Fruit fly (Drosophila melanogaster) whole organism, wandering third instar larva: ENCODE data around the gene CG42714.

Experiments
- CG32264 ChIP-seq: fragments of 200-800 bp; sonication (Bioruptor generic); optimal IDR thresholded peaks from 2 replicates; lab custom pipeline; 2016; ENCODE audit warnings: missing biosample characterization, missing genetic modification characterization
- CG9705 ChIP-seq: fragments of 200-800 bp; sonication (Bioruptor generic); optimal IDR thresholded peaks from 2 replicates; lab custom pipeline; 2018; ENCODE audit warnings: missing biosample characterization, mild to moderate bottlenecking, missing genetic modification characterization
- CrebA ChIP-seq: fragments of 200-800 bp; sonication (Bioruptor generic); optimal IDR thresholded peaks from 2 replicates; lab custom pipeline; 2016; ENCODE audit warnings: missing biosample characterization, mild to moderate bottlenecking, missing genetic modification characterization, borderline replicate concordance
- Dfd ChIP-seq: fragments of >200 bp; optimal IDR thresholded peaks from 2 replicates; lab custom pipeline; 2017; ENCODE audit warnings: missing biosample characterization, missing genetic modification characterization
- Dif ChIP-seq: fragments of 200-275, 200-300 bp; sonication (Bioruptor generic); optimal IDR thresholded peaks from 2 replicates; lab custom pipeline; 2018; ENCODE audit warnings: missing biosample characterization, missing genetic modification characterization; ENCODE audit not compliant: partially characterized antibody
- GATAd ChIP-seq: sonication (Bioruptor generic); optimal IDR thresholded peaks from 2 replicates; lab custom pipeline; 2016; ENCODE audit warnings: missing biosample characterization, missing genetic modification characterization
- HLH106 ChIP-seq: fragments of 200-800 bp; optimal IDR thresholded peaks from 3 replicates; lab custom pipeline; 2019; ENCODE audit warnings: missing biosample characterization, mild to moderate bottlenecking, missing genetic modification characterization, moderate library complexity
- Hr78 ChIP-seq: fragments of >200 bp; optimal IDR thresholded peaks from 2 replicates; lab custom pipeline; 2017; ENCODE audit warnings: missing biosample characterization, missing genetic modification characterization
- Hr83 ChIP-seq: fragments of 200-300 bp; sonication (Bioruptor generic); optimal IDR thresholded peaks from 2 replicates; lab custom pipeline; 2016; ENCODE audit warnings: missing biosample characterization, mild to moderate bottlenecking, missing genetic modification characterization, moderate library complexity; ENCODE audit not compliant: poor library complexity, severe bottlenecking
- Jra ChIP-seq: sonication (Bioruptor generic); optimal IDR thresholded peaks from 2 replicates; lab custom pipeline; 2016; ENCODE audit warnings: missing biosample characterization, missing genetic modification characterization
- Mio ChIP-seq: sonication (Bioruptor generic); optimal IDR thresholded peaks from 2 replicates; lab custom pipeline; 2016; ENCODE audit warnings: missing biosample characterization, missing genetic modification characterization
- Myc ChIP-seq: fragments of >200 bp; optimal IDR thresholded peaks from 2 replicates; lab custom pipeline; 2017
- N ChIP-seq: fragments of >200 bp; optimal IDR thresholded peaks from 2 replicates; lab custom pipeline; 2018; ENCODE audit warnings: missing biosample characterization, missing external identifiers, missing genetic modification characterization
- OdsH ChIP-seq: fragments of 200-800 bp; sonication (Bioruptor generic); optimal IDR thresholded peaks from 2 replicates; lab custom pipeline; 2016; ENCODE audit warnings: missing biosample characterization, mild to moderate bottlenecking, missing genetic modification characterization
- Rel ChIP-seq, 2 experiments: fragments of 200-800 bp; sonication (Bioruptor generic) in 1 of 2; optimal IDR thresholded peaks; 2 replicates in 1 of 2; 3 replicates in 1 of 2; lab custom pipeline; 2016 to 2019; ENCODE audit warnings: mild to moderate bottlenecking in 2 of 2, missing biosample characterization in 2 of 2, missing genetic modification characterization in 2 of 2, moderate library complexity in 1 of 2
- Sp1 ChIP-seq: fragments of 200-800 bp; sonication (Bioruptor generic); optimal IDR thresholded peaks from 3 replicates; lab custom pipeline; 2019; ENCODE audit warnings: missing biosample characterization, mild to moderate bottlenecking, missing genetic modification characterization, moderate library complexity
- br ChIP-seq: fragments of 200-800 bp; sonication (Bioruptor generic); optimal IDR thresholded peaks from 2 replicates; lab custom pipeline; 2016; ENCODE audit warnings: missing biosample characterization, missing genetic modification characterization
- brk ChIP-seq: fragments of 200-800 bp; sonication (Bioruptor generic); optimal IDR thresholded peaks from 2 replicates; lab custom pipeline; 2016; ENCODE audit warnings: missing biosample characterization, mild to moderate bottlenecking, missing genetic modification characterization
- dmrt93B ChIP-seq: fragments of 200-800 bp; sonication (Bioruptor generic); optimal IDR thresholded peaks from 2 replicates; lab custom pipeline; 2018; ENCODE audit warnings: missing biosample characterization, mild to moderate bottlenecking, missing genetic modification characterization
- dsf ChIP-seq: sonication (Bioruptor generic); optimal IDR thresholded peaks from 2 replicates; lab custom pipeline; 2016; ENCODE audit warnings: missing biosample characterization, missing genetic modification characterization, borderline replicate concordance
- ey ChIP-seq: fragments of 200-800 bp; sonication (Bioruptor generic); optimal IDR thresholded peaks from 2 replicates; lab custom pipeline; 2016; ENCODE audit warnings: missing biosample characterization, missing genetic modification characterization
- foxo ChIP-seq, 2 experiments: fragments of 200-800 bp; sonication (Bioruptor generic); optimal IDR thresholded peaks; 2 replicates in 1 of 2; 3 replicates in 1 of 2; lab custom pipeline; 2016 to 2017; ENCODE audit warnings: missing biosample characterization in 2 of 2, missing genetic modification characterization in 2 of 2
- fru ChIP-seq: fragments of 200-800 bp; sonication (Bioruptor generic); optimal IDR thresholded peaks from 3 replicates; lab custom pipeline; 2016; ENCODE audit warnings: missing biosample characterization, mild to moderate bottlenecking, missing genetic modification characterization
- h ChIP-seq: fragments of 200-800 bp; sonication (Bioruptor generic); optimal IDR thresholded peaks from 3 replicates; lab custom pipeline; 2016; ENCODE audit warnings: missing biosample characterization, mild to moderate bottlenecking, missing genetic modification characterization
- jim ChIP-seq: fragments of 175-275, 200-325 bp; sonication (Bioruptor generic); optimal IDR thresholded peaks from 2 replicates; lab custom pipeline; 2016; ENCODE audit warnings: missing biosample characterization, mild to moderate bottlenecking, missing genetic modification characterization
- lola ChIP-seq: fragments of >200 bp; optimal IDR thresholded peaks from 2 replicates; lab custom pipeline; 2017; ENCODE audit warnings: missing biosample characterization, missing genetic modification characterization
- pan ChIP-seq: fragments of >200 bp; optimal IDR thresholded peaks from 2 replicates; lab custom pipeline; 2017
- psq ChIP-seq: fragments of 200-800 bp; sonication (Bioruptor generic); optimal IDR thresholded peaks from 3 replicates; lab custom pipeline; 2017; ENCODE audit warnings: missing biosample characterization, mild to moderate bottlenecking, missing genetic modification characterization, moderate library complexity
- rgr ChIP-seq: fragments of 200-800 bp; sonication (Bioruptor generic); optimal IDR thresholded peaks from 3 replicates; lab custom pipeline; 2016; ENCODE audit warnings: missing biosample characterization, mild to moderate bottlenecking, missing genetic modification characterization
- sv ChIP-seq: fragments of 200-800 bp; sonication (Bioruptor generic); optimal IDR thresholded peaks from 3 replicates; lab custom pipeline; 2016; ENCODE audit warnings: missing biosample characterization, missing genetic modification characterization
- tai ChIP-seq: sonication (Bioruptor generic); optimal IDR thresholded peaks from 2 replicates; lab custom pipeline; 2016; ENCODE audit warnings: missing biosample characterization, missing genetic modification characterization
- usp ChIP-seq: fragments of >200 bp; optimal IDR thresholded peaks from 2 replicates; lab custom pipeline; 2017; ENCODE audit warnings: missing biosample characterization, missing genetic modification characterization
- woc ChIP-seq: sonication (Bioruptor generic); optimal IDR thresholded peaks from 2 replicates; lab custom pipeline; 2016; ENCODE audit warnings: missing biosample characterization, mild to moderate bottlenecking, missing genetic modification characterization

The CG42714 gene

DNA sequence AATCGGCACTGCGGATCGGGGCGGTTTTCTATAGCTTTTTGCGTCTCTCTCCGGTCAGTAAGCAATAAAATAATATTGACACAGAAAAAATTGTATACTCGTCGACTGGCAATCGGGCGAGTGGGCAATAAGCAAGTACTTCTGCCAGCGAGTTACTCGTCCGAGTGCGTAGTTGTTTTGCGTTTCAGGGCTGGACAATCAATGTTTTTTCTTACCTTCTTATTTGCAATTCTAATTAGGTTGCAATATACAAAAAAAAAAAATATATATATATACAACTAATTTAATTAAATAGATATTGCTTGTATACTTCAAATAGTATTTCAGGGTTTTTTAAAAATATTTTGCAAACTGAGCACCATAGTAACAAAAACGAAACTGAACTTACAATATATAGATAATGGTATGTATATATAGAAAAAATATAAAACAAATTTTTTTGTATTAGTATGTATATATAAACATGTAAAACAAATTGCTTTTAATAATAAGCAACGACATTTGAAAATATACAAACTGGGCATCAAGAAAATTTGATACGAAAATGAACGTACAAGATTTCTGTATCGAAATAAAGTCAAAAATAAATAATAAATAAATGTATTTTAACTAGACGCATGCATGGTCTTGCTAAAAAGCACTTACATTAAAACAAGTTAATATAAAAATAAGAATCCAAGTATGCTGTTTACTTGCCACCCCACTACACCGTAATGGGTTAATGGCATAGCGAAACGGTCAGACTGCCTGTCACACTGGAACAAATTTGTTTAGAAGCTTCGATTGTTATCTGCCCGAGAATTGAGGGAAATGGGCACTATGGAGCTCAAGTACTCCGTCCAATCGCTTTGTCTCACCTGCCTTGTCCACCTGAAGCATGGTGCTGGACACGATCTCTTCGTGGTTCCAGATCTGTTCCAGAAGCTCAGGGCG, 44.6 kb downstream of the CG42714 start, which contains the start of the genes D19A and CG7386 (continued):
- TF ChIP-seq psq (GFP tag; lab: Kevin White, UChicago) (peak; percentile 55), woc (GFP tag; lab: Kevin White, UChicago) (peak; percentile 79), usp (GFP tag; lab: Kevin White, UChicago) (no peak), Myc (lab: Kevin White, UChicago) (peak; percentile 30), fru (GFP tag; lab: Kevin White, UChicago) (peak; percentile 24), rgr (GFP tag; lab: Kevin White, UChicago) (peak; percentile 59), OdsH (GFP tag; lab: Kevin White, UChicago) (peak; percentile 28), CrebA (GFP tag; lab: Kevin White, UChicago) (no peak), brk (GFP tag; lab: Kevin White, UChicago) (no peak), dsf (GFP tag; lab: Kevin White, UChicago) (no peak), CG32264 (GFP tag; lab: Kevin White, UChicago) (no peak), Dfd (GFP tag; lab: Kevin White, UChicago) (no peak)

DNA sequence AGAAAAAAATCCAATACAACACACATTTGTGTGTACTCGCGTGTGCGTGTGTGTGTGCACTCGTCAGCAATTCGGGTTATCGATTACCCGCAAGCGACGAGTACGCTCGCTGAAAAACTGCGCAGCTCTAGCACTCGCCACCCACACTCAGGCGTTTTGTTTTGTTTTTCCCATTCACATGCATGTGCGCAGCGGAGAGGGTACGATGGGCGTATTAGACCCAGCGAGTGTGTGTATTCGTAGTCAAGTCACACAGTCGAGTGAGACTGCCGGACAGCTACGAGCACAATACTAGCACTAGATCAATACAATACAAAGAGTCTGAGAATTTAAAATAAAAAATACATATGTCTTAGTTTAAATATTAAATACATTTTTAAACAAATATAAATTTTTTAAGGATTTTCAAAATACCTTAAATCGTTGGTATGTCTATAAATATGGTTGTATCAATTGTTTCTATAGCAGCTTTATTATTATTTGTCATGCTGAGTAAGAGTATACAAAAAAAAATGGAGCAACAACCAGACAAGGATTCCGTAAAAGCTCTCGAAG, 48.9 kb downstream of the CG42714 start, which contains the start of the genes D19B and CG43293:
TSS of gene D19B (minus strand) at position 37 of the 555 bp plus-strand sequence.
TSS of gene CG43293 (plus strand) at position 306 of the 555 bp plus-strand sequence.
- TF ChIP-seq N (GFP tag; lab: Kevin White, UChicago) (no peak), brk (GFP tag; lab: Kevin White, UChicago) (no peak), OdsH (GFP tag; lab: Kevin White, UChicago) (peak; percentile 81), woc (GFP tag; lab: Kevin White, UChicago) (peak; percentile 91), sv (GFP tag; lab: Kevin White, UChicago) (peak; percentile 79), fru (GFP tag; lab: Kevin White, UChicago) (peak; percentile 80), ey (GFP tag; lab: Kevin White, UChicago) (peak; percentile 80), Hr78 (GFP tag; lab: Kevin White, UChicago) (no peak), dsf (GFP tag; lab: Kevin White, UChicago) (no peak), rgr (GFP tag; lab: Kevin White, UChicago) (peak; percentile 93), Hr83 (peak; percentile 99), foxo (GFP tag; optimal IDR thresholded peaks at IDR 0.05; lab: Kevin White, UChicago) (peak in 1 of 2 experiments; percentile 91), CG9705 (GFP tag; lab: Kevin White, UChicago) (peak; percentile 52), GATAd (peak; percentile 70), Jra (GFP tag; lab: Kevin White, UChicago) (no peak), CG32264 (GFP tag; lab: Kevin White, UChicago) (peak; percentile 54), jim (GFP tag; lab: Kevin White, UChicago) (peak; percentile 96), Sp1 (GFP tag; lab: Kevin White, UChicago) (peak; percentile 74), h (GFP tag; lab: Kevin White, UChicago) (peak; percentile 87), HLH106 (peak; percentile 77), dmrt93B (GFP tag; lab: Kevin White, UChicago) (peak; percentile 47), lola (GFP tag; lab: Kevin White, UChicago) (no peak), br (peak; percentile 82), Mio (peak; percentile 3), Myc (lab: Kevin White, UChicago) (peak; percentile 78), pan (no peak), psq (GFP tag; lab: Kevin White, UChicago) (peak; percentile 85), Dif (GFP tag; lab: Kevin White, UChicago) (peak; percentile 60), tai (GFP tag; lab: Kevin White, UChicago) (no peak), Rel (GFP tag; optimal IDR thresholded peaks at IDR 0.05; lab: Kevin White, UChicago) (no peak), Rel (tag; optimal IDR thresholded peaks at IDR 0.05; lab: Kevin White, UChicago) (peak; percentile 92)
